Fruit fly (Drosophila melanogaster): ENCODE results near the gene m-cup.

m-cup gene

dm6 chr3R:17124177-17124576 is 25.0 kb downstream of the m-cup start, which contains the start of gene CG45079:
Gene CG45079 (plus strand): TSS chr3R:17124477.
- TF ChIP-seq D1 (tag; optimal IDR thresholded peaks at IDR 0.05) (no peak), CG32121 (GFP tag; IDR thresholded peaks at IDR 0.05) (no peak), CG4496 (GFP tag; IDR thresholded peaks at IDR 0.05) (no peak), gl (tag; optimal IDR thresholded peaks at IDR 0.05) (no peak), CG13204 (GFP tag; optimal IDR thresholded peaks at IDR 0.05) (no peak), CG34367 (tag; optimal IDR thresholded peaks at IDR 0.05) (no peak), CG10348 (GFP tag; IDR thresholded peaks at IDR 0.05) (no peak), CG14655 (GFP tag; optimal IDR thresholded peaks at IDR 0.05) (no peak), EcR (GFP tag; optimal IDR thresholded peaks at IDR 0.05) (no peak), CG17806 (tag; optimal IDR thresholded peaks at IDR 0.05) (no peak), fd96Ca (GFP tag; IDR thresholded peaks at IDR 0.05) (no peak), CG8301 (tag; optimal IDR thresholded peaks at IDR 0.05) (no peak), rn (GFP tag; IDR thresholded peaks at IDR 0.05) (no peak), Ets98B (GFP tag; IDR thresholded peaks at IDR 0.05) (no peak), Pif1A (GFP tag; optimal IDR thresholded peaks at IDR 0.05) (no peak), CG9948 (tag; optimal IDR thresholded peaks at IDR 0.05) (no peak)

dm6 chr3R:17122796-17123504 is 26.3 kb downstream of the m-cup start:
- TF ChIP-seq fd96Ca (GFP tag; IDR thresholded peaks at IDR 0.05) = 0 out of 3 replicates have a peak, but pooled peaks have one; percentile 7
- TF ChIP-seq CG13204 (GFP tag; optimal IDR thresholded peaks at IDR 0.05) = no peak
- peak; percentile 36 for TF ChIP-seq CG14655 (GFP tag; optimal IDR thresholded peaks at IDR 0.05)

dm6 chr3R:17121277-17121676 is 27.9 kb downstream of the m-cup start, which contains the start of gene CG42779:
Gene CG42779 (plus strand): TSS chr3R:17121577.
- TF ChIP-seq CG4496 (GFP tag; IDR thresholded peaks at IDR 0.05) = no peak
- no peak for TF ChIP-seq Pif1B (GFP tag; optimal IDR thresholded peaks at IDR 0.05)
- no peak for TF ChIP-seq CG12605 (GFP tag; IDR thresholded peaks at IDR 0.05)
- no peak for TF ChIP-seq rn (GFP tag; IDR thresholded peaks at IDR 0.05)
- no peak for TF ChIP-seq gl (tag; optimal IDR thresholded peaks at IDR 0.05)
- no peak for TF ChIP-seq D1 (tag; optimal IDR thresholded peaks at IDR 0.05)
- no peak for TF ChIP-seq Snoo (tag; optimal IDR thresholded peaks at IDR 0.05)
- TF ChIP-seq EcR (GFP tag; optimal IDR thresholded peaks at IDR 0.05) = no peak
- TF ChIP-seq Ets98B (GFP tag; IDR thresholded peaks at IDR 0.05) = no peak
- TF ChIP-seq CG13204 (GFP tag; optimal IDR thresholded peaks at IDR 0.05) = no peak
- TF ChIP-seq CG10348 (GFP tag; IDR thresholded peaks at IDR 0.05) = no peak
- TF ChIP-seq Pif1A (GFP tag; optimal IDR thresholded peaks at IDR 0.05) = no peak

- TF ChIP-seq CG14655 (GFP tag; optimal IDR thresholded peaks at IDR 0.05) = no peak
- TF ChIP-seq CG8159 (tag; optimal IDR thresholded peaks at IDR 0.05) = no peak
- TF ChIP-seq rn (GFP tag; IDR thresholded peaks at IDR 0.05) = no peak
- no peak for TF ChIP-seq CG4496 (GFP tag; IDR thresholded peaks at IDR 0.05)
- no peak for TF ChIP-seq D1 (tag; optimal IDR thresholded peaks at IDR 0.05)
- no peak for TF ChIP-seq CG32121 (GFP tag; IDR thresholded peaks at IDR 0.05)
- TF ChIP-seq CG8301 (tag; optimal IDR thresholded peaks at IDR 0.05) = no peak
- TF ChIP-seq CG9948 (tag; optimal IDR thresholded peaks at IDR 0.05) = no peak
- TF ChIP-seq gl (tag; optimal IDR thresholded peaks at IDR 0.05) = no peak
- TF ChIP-seq CG17806 (tag; optimal IDR thresholded peaks at IDR 0.05) = no peak
- no peak for TF ChIP-seq CG13204 (GFP tag; optimal IDR thresholded peaks at IDR 0.05)
Observed at dm6 chr3R:17120165-17120564, 29.0 kb downstream of the m-cup start, which contains the start of gene CG34278. Gene CG34278 (plus strand): TSS chr3R:17120465.

- peak; percentile 47; the same call in 1 of the 3 replicates for TF ChIP-seq CG4496 (GFP tag; IDR thresholded peaks at IDR 0.05)
- TF ChIP-seq rn (GFP tag; IDR thresholded peaks at IDR 0.05) = no peak
- no peak for TF ChIP-seq CG8159 (tag; optimal IDR thresholded peaks at IDR 0.05)
- no peak for TF ChIP-seq D1 (tag; optimal IDR thresholded peaks at IDR 0.05)
- peak; percentile 16 for TF ChIP-seq EcR (GFP tag; optimal IDR thresholded peaks at IDR 0.05)
- TF ChIP-seq CG17806 (tag; optimal IDR thresholded peaks at IDR 0.05) = no peak
- TF ChIP-seq CG13204 (GFP tag; optimal IDR thresholded peaks at IDR 0.05) = no peak
- TF ChIP-seq CG9948 (tag; optimal IDR thresholded peaks at IDR 0.05) = no peak
- TF ChIP-seq Pif1A (GFP tag; optimal IDR thresholded peaks at IDR 0.05) = peak; percentile 43
- TF ChIP-seq CG14655 (GFP tag; optimal IDR thresholded peaks at IDR 0.05) = no peak
- no peak for TF ChIP-seq fd96Ca (GFP tag; IDR thresholded peaks at IDR 0.05)
- TF ChIP-seq Snoo (tag; optimal IDR thresholded peaks at IDR 0.05) = no peak
- TF ChIP-seq Ets98B (GFP tag; IDR thresholded peaks at IDR 0.05) = no peak; the same call in 1 of the 2 replicates
- peak; percentile 63 for TF ChIP-seq CG12605 (GFP tag; IDR thresholded peaks at IDR 0.05)
- no peak for TF ChIP-seq CG15710 (tag; optimal IDR thresholded peaks at IDR 0.05)
- no peak for TF ChIP-seq gl (tag; optimal IDR thresholded peaks at IDR 0.05)
- TF ChIP-seq CG32121 (GFP tag; IDR thresholded peaks at IDR 0.05) = no peak
- peak; percentile 20 for TF ChIP-seq Pif1B (GFP tag; optimal IDR thresholded peaks at IDR 0.05)
- TF ChIP-seq CG34367 (tag; optimal IDR thresholded peaks at IDR 0.05) = no peak
- TF ChIP-seq CG8301 (tag; optimal IDR thresholded peaks at IDR 0.05) = no peak
- TF ChIP-seq CG10348 (GFP tag; IDR thresholded peaks at IDR 0.05) = no peak
Observed at dm6 chr3R:17118917-17119378, 30.3 kb downstream of the m-cup start.
